Fruit fly (Drosophila melanogaster) whole organism, larva: ENCODE data around the gene Wnt4.

ENCODE experiments used
- noc ChIP-seq: fragments of 200-800 bp; sonication (Bioruptor generic); optimal IDR thresholded peaks from 3 replicates; lab custom pipeline; 2019; ENCODE audit warnings: missing biosample characterization, mild to moderate bottlenecking, missing genetic modification characterization, moderate library complexity

The Wnt4 gene

DNA sequence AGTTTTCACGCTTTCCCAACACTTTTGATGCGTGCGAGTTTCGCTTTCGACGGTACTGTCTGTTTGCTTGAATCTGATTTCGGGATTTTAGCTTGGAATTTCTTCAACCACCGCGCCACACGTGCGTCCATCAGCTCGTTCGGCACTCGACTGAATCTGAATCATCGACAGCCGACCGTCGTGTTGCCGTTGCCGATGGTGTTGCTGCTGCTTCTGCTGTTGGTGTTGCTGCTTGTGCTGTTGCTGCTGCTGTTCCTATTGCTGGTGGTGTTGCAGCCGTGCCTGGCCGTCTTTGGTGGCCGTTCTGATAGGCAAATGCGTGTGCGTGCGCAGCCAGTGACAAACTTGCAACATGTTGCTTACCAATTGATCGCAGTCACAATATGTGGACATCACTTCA, at the start of gene Wnt4:
Gene Wnt4 (minus strand): TSS at position 155 of the 400 bp plus-strand sequence.
- TF ChIP-seq noc (tag; lab: Kevin White, UChicago) = no peak

DNA sequence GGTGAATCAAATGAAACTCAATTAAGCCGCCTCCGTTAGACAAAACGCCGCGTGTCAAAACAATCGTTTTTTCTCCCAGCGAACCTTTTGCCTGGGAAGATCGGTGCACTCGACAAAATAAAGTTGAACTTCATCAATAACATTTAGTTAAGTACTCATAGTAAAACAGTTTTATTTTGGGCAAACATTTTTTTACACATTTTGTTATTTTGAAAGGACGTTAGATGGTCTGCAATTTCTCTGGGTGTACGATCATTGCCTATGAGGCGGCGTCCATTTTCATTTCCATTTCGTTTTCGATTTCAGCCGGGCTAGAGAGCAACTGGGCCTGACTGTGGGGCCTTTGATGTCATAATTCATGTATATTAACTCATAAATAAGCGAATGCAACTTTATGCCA, 49.4 kb upstream of the Wnt4 start:
- no peak for TF ChIP-seq noc (tag; lab: Kevin White, UChicago)

DNA sequence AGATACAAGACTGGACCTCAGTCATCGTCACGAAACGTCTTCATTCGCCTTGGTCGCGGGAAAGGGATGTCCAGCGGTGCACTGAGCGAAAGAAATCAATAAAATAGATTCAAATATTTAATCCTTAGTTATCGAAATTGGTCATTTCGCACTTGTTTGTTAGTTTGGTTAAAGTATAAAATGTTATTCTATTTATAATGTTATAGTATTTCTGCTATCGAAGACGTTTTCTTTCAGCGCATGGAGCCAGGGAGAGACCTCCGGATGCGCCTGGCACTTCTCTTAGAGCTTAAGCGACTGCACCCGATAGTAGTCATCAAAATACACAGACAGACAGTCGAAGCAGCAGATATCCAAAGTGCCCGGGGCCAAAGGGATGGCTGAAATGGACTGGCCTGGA, 46.0 kb upstream of the Wnt4 start:
- TF ChIP-seq noc (tag; lab: Kevin White, UChicago) = no peak

DNA sequence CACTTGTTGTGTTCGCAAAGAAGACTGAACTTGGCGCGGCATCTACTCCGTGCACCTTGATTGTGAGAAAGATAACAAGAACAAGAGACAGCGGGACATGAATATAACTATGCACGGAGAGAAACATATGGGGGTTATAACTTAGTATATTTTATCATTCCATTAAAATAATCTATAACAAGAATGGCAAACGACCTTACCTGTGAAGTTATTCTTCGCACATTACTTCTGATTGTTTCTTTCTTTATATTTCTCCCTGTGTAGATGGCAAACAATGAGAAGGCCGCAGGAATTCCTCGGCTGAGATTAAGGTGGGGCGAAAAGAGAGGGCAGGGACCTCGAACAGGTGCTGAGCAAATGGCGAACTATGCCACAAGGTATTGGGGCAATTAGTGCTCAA, 44.1 kb upstream of the Wnt4 start:
- TF ChIP-seq noc (tag; lab: Kevin White, UChicago) = no peak

DNA sequence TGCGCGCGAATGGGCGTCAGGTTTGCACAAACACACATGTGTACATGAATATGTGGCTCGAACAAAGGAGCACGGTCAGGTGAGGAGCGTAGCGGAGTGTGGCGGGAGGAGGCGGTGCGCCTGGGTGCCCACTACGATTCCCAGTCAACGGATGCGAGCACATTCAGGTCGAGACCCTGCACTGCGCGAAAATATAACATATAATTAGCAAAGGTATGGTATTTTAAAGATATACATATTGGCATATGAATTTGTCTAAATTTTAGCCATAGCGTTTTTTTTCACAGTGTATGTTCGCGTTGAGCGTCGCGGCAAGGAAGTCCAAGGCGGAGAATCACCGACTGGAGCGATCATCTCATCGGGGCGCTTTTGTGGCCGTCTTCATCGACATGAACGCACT, 42.9 kb upstream of the Wnt4 start:
- TF ChIP-seq noc (tag; lab: Kevin White, UChicago) = no peak

DNA sequence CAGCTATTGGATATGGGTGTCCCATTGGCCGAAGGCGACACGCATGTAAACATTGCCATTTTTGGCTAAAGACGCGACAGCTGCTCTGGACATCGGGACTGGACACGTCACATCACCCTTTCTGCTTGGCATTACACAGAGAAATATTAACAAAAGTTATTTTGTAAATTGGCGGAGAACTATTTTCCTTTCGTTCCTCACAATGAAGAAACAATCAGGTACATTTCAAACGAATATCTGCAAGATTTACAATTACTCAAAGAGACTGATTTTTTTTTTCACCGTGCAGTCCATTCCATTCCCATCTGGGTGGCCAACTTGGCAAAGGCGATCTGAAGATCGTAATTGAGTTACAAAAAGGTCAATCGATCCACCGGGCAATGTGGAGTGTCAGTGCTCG, 42.4 kb upstream of the Wnt4 start:
- TF ChIP-seq noc (tag; lab: Kevin White, UChicago) = no peak

DNA sequence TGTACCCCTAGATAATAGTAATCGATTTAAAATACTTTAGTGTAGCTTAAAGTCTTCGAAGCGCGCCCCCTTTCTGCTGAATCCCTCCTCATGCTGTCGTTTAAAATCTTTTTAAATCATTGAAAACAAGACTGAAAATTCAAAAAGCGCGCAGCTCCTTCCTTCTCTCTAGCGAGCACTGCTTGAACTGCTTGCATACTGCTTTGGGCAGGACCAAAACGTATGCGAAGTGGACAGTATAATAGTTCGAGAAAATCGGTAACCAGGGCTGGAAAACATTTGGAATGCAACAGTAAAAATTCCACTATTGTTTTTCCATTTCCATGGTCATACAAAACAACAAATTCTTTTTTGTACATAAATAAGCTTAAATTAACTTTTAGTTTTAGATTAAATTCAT, 38.6 kb upstream of the Wnt4 start:
- no peak for TF ChIP-seq noc (tag; lab: Kevin White, UChicago)

DNA sequence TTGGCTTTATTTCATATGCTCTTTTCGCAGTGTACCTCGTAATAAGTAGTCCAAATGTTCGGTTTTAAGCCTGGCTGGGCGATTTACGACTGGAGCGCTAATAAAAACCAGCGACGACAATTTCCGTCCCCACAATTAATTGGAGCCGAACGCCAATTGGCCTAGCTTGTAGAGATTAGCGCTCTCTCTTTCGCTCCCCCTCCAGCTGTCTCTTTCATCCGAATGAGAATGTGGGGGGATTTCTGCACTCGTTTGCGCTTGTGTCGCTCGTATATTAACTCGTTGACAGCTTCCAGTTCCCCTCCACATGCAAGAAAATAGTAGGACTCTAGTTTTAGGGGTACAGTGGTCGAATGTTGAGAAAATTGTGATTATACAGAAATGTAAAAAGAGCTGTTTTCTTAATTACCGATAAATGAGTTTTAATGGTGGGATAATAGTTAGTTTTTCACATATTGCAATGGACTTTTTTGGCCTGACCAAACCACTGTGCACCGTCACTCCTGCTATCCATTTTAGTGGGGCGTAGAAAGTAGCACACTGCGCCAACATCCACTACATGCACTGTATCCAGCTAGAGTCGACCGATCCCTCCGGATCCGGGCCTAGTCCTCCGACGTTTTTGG, 36.4 kb upstream of the Wnt4 start:
- no peak for TF ChIP-seq noc (tag; lab: Kevin White, UChicago)

DNA sequence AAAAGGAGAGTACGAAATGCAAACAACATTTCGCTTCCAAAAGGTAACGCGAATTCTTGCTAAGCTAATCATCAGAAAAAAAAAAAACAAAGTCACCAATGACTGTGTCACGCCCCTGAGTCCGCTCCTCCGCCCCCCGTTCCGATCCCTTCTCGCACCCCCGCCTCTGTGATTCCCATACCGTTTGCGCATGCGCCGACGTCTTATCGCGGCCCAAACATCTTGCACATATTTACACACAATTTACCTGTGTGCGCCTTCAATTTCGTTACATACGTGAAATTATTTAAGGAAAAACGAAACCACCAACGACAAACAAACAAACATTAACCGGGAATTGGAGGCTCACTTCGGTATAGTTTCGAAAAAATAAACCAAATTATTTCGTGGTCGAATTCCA, 34.5 kb upstream of the Wnt4 start:
- TF ChIP-seq noc (tag; lab: Kevin White, UChicago) = no peak

DNA sequence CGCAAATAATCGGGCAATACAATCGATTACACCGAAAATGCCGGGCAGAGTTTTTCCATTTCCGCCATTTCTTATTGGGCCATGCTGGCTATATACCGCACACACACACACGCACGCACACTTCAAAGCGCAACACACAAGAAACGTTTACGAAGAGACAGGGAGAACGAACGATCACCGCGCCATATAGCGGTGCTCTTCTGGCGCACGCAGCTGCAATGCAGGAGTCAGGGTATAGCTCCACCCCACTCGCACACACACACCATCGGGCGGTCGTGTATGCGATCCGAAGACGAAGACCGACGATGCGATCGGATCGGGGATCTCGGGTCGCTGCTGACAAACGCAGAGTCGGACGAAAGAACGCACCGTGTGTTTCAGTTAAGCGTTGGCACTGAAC, 29.8 kb upstream of the Wnt4 start, which contains the start of gene wg:
Gene wg (plus strand): TSS at position 378 of the 400 bp plus-strand sequence.
- TF ChIP-seq noc (tag; lab: Kevin White, UChicago) = no peak

DNA sequence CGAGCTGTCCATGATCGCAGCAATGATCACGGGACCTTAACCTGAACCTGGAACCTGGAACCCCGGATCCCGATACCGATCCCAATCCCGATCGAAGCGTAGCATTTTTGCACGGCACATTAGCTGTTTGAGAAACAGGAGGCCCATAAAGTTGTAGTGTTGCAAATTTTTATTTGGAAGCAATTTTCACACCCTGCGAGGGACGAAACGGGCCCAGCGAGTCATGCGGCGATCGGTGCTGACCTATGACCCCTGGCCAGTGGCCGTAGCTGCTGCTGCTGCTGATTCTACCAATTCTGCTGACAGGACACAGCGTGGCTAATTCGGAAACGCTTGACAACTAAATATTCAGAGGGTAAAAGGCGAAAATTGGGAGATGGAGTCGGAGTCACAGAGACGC, 27.4 kb upstream of the Wnt4 start:
- no peak for TF ChIP-seq noc (tag; lab: Kevin White, UChicago)

DNA sequence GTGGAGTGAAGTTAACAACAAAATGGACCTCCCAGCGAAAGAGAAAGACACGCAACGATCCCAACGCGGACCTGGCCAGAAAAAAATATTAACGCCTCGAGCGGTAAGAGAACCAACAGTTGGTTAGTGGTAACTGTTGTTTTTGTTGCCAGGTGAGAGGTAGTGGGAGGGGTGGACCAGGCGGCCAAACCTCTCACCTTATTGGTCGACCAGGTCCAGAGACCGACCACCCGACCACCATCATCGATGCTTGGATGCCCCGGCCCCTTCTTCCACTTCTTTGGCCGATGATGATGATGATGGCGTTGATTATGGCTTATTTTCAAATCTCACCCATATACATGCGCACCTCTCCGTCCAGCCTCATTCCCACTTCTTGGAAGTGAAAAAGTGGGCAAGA, 26.3 kb upstream of the Wnt4 start:
- no peak for TF ChIP-seq noc (tag; lab: Kevin White, UChicago)

DNA sequence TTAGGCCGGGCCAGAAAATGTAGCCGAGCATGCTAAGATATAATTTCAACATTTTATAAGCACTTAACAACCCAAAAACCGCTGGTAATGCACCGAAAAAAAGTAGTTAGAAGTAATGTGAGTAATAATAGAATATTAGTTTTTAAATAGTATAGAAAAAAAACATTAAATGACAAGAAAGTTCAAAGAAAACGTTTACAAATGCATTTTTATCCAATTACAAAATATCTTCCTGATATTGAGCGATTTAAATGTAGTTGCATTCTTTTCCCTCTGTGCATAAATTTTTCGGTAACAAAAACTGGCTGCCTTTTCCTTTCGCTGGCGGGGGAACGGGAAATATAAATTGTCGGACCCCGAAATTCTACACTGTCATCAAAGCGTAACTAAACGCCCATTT, 25.8 kb upstream of the Wnt4 start:
- TF ChIP-seq noc (tag; lab: Kevin White, UChicago) = no peak

DNA sequence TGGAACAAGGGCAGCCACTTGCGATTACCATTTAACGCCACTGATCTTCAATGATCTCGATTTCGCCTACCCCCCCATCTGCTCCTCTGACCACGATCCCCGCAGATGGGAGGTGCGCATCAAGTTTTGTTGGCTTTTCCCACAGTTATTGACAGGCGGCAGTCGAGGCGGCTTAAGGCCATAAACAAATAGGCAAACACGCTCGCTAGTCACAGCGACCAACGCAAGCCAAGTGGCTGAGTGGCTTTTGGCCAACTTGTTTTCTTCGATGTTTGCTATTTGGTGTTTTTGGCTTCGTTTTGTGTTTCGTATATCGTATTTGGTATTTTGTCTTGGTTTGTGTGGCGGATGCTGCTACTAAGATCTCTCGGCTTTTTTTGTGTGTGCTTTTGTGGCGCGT, 24.5 kb upstream of the Wnt4 start:
- no peak for TF ChIP-seq noc (tag; lab: Kevin White, UChicago)

DNA sequence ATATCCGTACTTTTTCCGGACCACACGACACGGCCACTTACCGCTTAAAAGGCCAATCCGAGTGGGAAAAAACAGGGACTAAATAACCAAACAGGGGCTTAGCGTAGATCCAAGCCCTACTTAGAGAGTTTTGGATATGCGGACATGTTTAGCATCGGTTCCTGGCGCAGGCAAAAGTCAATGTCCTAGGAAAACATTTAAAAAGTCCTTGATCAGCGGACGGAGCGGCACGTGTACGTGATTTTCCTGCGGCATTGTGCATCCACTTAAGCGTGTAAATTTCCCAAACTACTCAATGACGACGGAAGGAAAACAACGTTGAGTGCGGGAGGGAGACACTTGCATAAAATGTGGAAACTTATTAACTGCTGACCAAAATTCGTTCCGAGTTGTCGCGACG, 23.0 kb upstream of the Wnt4 start:
- TF ChIP-seq noc (tag; lab: Kevin White, UChicago) = no peak

DNA sequence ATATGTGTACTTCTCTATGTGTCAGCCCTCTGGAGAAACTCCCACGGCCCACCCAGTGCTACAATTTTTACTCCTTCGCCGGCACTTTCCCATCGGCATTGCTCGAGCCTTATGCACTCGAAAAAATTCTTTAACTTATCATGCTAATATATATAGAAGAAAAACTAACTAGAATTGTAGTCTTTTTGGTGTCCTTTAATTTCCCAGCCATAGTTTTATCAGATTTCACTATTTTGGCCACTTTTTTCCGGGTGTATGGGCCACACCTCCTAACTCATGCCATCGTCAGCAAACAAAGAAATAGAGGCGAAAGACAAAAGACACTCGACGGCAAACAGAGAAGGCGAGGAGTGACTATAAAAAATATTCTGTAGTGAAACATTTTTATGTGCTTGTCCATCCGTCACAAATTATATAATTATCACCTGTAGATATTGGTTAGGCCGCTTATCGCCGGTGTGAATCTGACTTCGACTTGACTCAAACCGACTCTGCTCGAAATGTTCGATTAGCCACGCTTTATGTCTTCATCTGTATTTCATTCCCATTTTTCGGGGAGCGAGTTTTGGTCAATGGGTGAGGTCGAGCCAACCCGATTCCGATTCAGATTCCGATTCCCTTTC, 21.9 kb upstream of the Wnt4 start:
- no peak for TF ChIP-seq noc (tag; lab: Kevin White, UChicago)

DNA sequence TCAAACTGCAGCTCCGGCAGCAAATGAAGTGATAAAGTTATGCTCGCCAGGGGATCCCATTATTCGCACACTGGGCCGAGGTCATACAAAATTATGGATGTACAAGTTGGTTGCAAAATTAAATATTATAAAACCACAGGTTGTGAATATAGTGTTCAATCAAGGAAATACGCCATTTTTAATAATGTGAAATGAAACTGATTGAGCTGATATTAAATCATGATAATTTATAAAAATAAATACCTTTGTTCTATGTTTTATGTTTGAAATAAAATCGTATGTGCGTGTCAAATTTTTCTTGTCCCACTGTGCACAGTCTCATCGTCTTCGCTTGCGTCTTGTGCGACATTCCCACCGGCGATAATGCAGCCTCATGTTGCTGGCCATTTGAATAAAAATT, 19.0 kb upstream of the Wnt4 start:
- TF ChIP-seq noc (tag; lab: Kevin White, UChicago) = no peak
